Worm (Caenorhabditis elegans) whole organism, L4/young adult: ENCODE results near the gene C05C8.7.

Source experiments
- W03F9.2 ChIP-seq: fragments of 150-350 bp; optimal IDR thresholded peaks from 2 replicates; lab custom pipeline; 2014; ENCODE audit warnings: missing biosample characterization, missing genetic modification characterization
- dao-5 ChIP-seq: sonication (generic microtip); optimal IDR thresholded peaks from 2 replicates; lab custom pipeline; 2016; ENCODE audit warnings: missing genotype, missing genetic modification characterization, moderate library complexity, missing compliant biosample characterization
- him-1 ChIP-seq: sonication (generic microtip); optimal IDR thresholded peaks from 2 replicates; lab custom pipeline; 2016; ENCODE audit warnings: missing genotype, missing genetic modification reagents, missing genetic modification characterization, missing compliant biosample characterization

C05C8.7 gene

ce11 chrV:7246951-7247350 lies at the start of gene C05C8.7:
Gene C05C8.7 (minus strand): TSS chrV:7247050.
- TF ChIP-seq dao-5 (tag; lab: Kevin White, UChicago) (no peak), him-1 (tag; lab: Kevin White, UChicago) (no peak), W03F9.2 (tag; lab: Kevin White, UChicago) (no peak)

DNA sequence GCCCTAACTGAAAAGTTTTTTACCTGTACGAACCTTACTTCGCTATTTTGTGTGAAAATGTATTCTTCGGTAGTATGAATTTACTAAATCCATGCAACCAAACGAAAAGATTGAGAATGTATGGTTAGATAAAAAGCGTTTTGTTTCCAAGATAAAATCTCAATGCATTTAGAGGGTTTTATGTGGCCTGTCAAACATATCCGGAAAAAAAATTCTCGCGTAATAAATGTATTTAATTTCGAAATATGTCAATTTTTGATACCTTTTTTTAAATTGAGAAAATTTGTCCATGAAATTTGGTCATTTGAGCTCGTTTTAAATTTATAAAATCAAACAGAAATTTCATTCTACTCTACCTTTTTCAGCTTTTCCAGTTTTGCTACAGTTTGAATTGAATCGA lies 48.4 kb upstream of the C05C8.7 start, which contains the start of gene F07G11.4:
Gene F07G11.4, minus strand, starts transcription at position 101 of the 400 bp plus-strand sequence.
- TF ChIP-seq W03F9.2 (tag; lab: Kevin White, UChicago) (no peak), dao-5 (tag; lab: Kevin White, UChicago) (no peak), him-1 (tag; lab: Kevin White, UChicago) (no peak)

- TF ChIP-seq him-1 (tag; lab: Kevin White, UChicago), result no peak
- no peak for TF ChIP-seq W03F9.2 (tag; lab: Kevin White, UChicago)
- TF ChIP-seq dao-5 (tag; lab: Kevin White, UChicago), result no peak
Observed at ce11 chrV:7288699-7289098, 41.8 kb upstream of the C05C8.7 start, which contains the start of gene C13A2.1. Gene C13A2.1 (plus strand): TSS chrV:7288999.

ce11 chrV:7282037-7282436 lies 35.2 kb upstream of the C05C8.7 start, which contains the start of gene C13A2.3:
Gene C13A2.3 (plus strand): TSS chrV:7282337.
- TF ChIP-seq W03F9.2 (tag; lab: Kevin White, UChicago) (no peak), dao-5 (tag; lab: Kevin White, UChicago) (no peak), him-1 (tag; lab: Kevin White, UChicago) (no peak)

ce11 chrV:7279090-7279489 lies 32.2 kb upstream of the C05C8.7 start, which contains the start of gene C13A2.4:
Gene C13A2.4 (plus strand): TSS chrV:7279390.
- TF ChIP-seq W03F9.2 (tag; lab: Kevin White, UChicago), result no peak
- TF ChIP-seq dao-5 (tag; lab: Kevin White, UChicago), result no peak
- TF ChIP-seq him-1 (tag; lab: Kevin White, UChicago), result no peak

DNA sequence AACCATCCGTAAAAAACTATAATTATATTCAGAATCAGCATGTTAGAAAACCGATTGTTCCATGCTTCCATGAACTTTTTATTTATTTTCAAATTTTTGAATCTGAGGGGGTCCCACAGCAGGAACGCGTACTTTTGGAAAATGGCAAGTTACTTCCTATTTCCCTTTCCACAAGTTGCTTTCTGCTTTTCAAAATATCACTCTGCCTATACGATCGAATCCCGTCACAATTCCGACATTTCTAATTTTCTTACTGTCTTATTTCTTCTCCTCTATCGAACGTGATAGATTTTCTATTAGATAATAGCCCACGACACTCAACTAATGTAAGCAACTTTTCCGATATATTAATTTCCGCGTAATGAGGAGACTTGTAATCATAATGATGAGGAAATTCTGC lies 28.6 kb upstream of the C05C8.7 start, which contains the start of gene C13A2.5:
Gene C13A2.5, plus strand, starts transcription at position 301 of the 400 bp plus-strand sequence.
- TF ChIP-seq W03F9.2 (tag; lab: Kevin White, UChicago) (no peak), dao-5 (tag; lab: Kevin White, UChicago) (no peak), him-1 (tag; lab: Kevin White, UChicago) (no peak)

- TF ChIP-seq W03F9.2 (tag; lab: Kevin White, UChicago) (no peak), dao-5 (tag; lab: Kevin White, UChicago) (no peak), him-1 (tag; lab: Kevin White, UChicago) (no peak)
Observed at ce11 chrV:7274992-7275391, 28.1 kb upstream of the C05C8.7 start, which contains the start of gene C13A2.10. Gene C13A2.10 (minus strand): TSS chrV:7275092.

DNA sequence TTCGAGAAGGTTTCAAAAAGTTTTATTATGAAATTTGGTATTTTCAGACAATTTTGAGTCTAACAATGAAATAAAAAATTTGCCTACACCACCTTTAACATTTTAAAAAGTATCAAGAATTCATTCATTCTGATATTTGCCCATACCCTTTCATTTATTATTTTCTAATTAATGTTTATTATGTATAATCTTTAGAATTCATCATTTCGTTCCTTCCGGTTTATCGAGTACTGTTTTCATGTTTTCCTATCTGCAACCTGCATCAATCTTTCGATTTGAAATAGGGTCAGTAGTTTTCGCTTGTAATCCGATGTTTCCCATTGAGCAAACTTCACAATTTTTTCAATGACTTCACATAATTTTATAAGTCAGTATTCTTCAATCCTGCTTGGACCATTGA lies 22.5 kb upstream of the C05C8.7 start, which contains the start of gene C13A2.6:
Gene C13A2.6, plus strand, starts transcription at position 301 of the 400 bp plus-strand sequence.
- TF ChIP-seq W03F9.2 (tag; lab: Kevin White, UChicago) (no peak), dao-5 (tag; lab: Kevin White, UChicago) (no peak), him-1 (tag; lab: Kevin White, UChicago) (no peak)

- TF ChIP-seq W03F9.2 (tag; lab: Kevin White, UChicago) (no peak), him-1 (tag; lab: Kevin White, UChicago) (no peak), dao-5 (tag; lab: Kevin White, UChicago) (no peak)
Observed at ce11 chrV:7266021-7266420, 19.2 kb upstream of the C05C8.7 start, which contains the start of gene C13A2.7. Gene C13A2.7 (plus strand): TSS chrV:7266321.

- TF ChIP-seq him-1 (tag; lab: Kevin White, UChicago) (no peak), dao-5 (tag; lab: Kevin White, UChicago) (no peak), W03F9.2 (tag; lab: Kevin White, UChicago) (no peak)
Observed at ce11 chrV:7264042-7264441, 17.2 kb upstream of the C05C8.7 start, which contains the start of gene C13A2.9. Gene C13A2.9 (minus strand): TSS chrV:7264142.

DNA sequence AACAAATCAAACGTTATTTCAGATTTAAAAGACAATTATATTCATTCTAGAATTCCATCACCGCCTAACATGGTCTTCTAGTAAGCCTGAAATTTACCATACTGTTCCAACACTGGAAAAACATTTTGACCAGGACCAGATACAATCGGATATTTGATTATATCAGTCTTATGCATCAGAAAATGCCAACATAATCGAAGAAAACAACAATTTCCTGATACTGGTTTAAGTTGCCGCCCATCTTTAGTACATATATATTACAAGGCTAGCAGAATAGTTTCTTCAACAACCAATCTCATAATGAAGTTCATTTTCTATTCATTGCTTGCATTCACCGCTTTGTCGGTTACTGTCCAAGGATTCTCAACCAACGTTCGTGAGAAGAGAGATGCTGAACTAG lies 12.1 kb upstream of the C05C8.7 start, which contains the start of gene C13A2.12:
Gene C13A2.12, plus strand, starts transcription at position 301 of the 400 bp plus-strand sequence.
- TF ChIP-seq W03F9.2 (tag; lab: Kevin White, UChicago) (no peak), dao-5 (tag; lab: Kevin White, UChicago) (no peak), him-1 (tag; lab: Kevin White, UChicago) (no peak)

DNA sequence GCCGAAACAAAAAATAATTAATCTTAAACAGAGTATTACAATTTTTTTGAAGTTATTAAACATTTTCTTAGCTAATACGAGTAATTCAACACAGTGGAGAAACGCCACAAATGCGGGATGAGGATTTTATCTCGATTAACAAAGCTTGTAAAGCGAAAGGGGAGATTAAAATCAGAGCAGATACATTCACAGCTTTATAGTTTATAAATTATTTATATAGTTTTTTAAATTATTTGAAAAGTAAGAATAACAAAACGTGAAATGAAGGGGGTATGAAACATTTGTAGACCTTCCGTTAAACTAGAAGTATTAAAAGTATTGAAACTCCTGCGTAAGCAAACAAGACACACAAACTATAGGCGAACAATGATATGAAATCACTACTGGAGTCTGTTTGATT lies 8.2 kb upstream of the C05C8.7 start, which contains the start of gene C05C8.8:
Gene C05C8.8, minus strand, starts transcription at position 101 of the 400 bp plus-strand sequence.
- TF ChIP-seq him-1 (tag; lab: Kevin White, UChicago) (no peak), dao-5 (tag; lab: Kevin White, UChicago) (no peak), W03F9.2 (tag; lab: Kevin White, UChicago) (no peak)

ce11 chrV:7248227-7248953 lies 1.5 kb upstream of the C05C8.7 start:
- TF ChIP-seq W03F9.2 (tag; lab: Kevin White, UChicago) (no peak), him-1 (tag; lab: Kevin White, UChicago) (no peak), dao-5 (tag; lab: Kevin White, UChicago) (no peak)
